Worm (Caenorhabditis elegans): ENCODE data around the gene rbm-17.

ce11 chrIV:11602498-11603068 lies 35.5 kb upstream of the rbm-17 start, which contains the start of gene rps-11:
- TF ChIP-seq pha-4 (tag; optimal IDR thresholded peaks at IDR 0.05) (no peak), unc-62 (GFP tag; optimal IDR thresholded peaks at IDR 0.05) (no peak), elt-1 (tag; optimal IDR thresholded peaks at IDR 0.05; ENCODE audit: borderline replicate concordance, insufficient read depth) (no peak), mep-1 (tag; optimal IDR thresholded peaks at IDR 0.05) (no peak), nhr-237 (tag; optimal IDR thresholded peaks at IDR 0.05) (no peak), nhr-12 (tag; optimal IDR thresholded peaks at IDR 0.05) (no peak), ztf-11 (tag; optimal IDR thresholded peaks at IDR 0.05) (no peak), unc-39 (tag; optimal IDR thresholded peaks at IDR 0.05) (no peak), ceh-39 (tag; optimal IDR thresholded peaks at IDR 0.05) (no peak), nhr-28 (tag; optimal IDR thresholded peaks at IDR 0.05) (no peak), zip-8 (tag; optimal IDR thresholded peaks at IDR 0.05) (no peak), mab-5 (tag; optimal IDR thresholded peaks at IDR 0.05) (no peak), blmp-1 (tag; optimal IDR thresholded peaks at IDR 0.05) (no peak), lin-13 (tag; optimal IDR thresholded peaks at IDR 0.05) (no peak)

Data from whole organism, mixed stage, embryonic.